Worm (Caenorhabditis elegans) whole organism, mixed stage, embryonic: ENCODE data around the gene F23F1.10.

Experiments
- ceh-43 ChIP-seq: fragments of 200-800 bp; sonication (Bioruptor generic); optimal IDR thresholded peaks from 2 replicates; lab custom pipeline; 2018; ENCODE audit warnings: mild to moderate bottlenecking, missing genetic modification characterization, moderate library complexity, missing compliant biosample characterization
- cnd-1 ChIP-seq: fragments of 200-800 bp; sonication (Bioruptor generic); optimal IDR thresholded peaks from 2 replicates; lab custom pipeline; 2018; ENCODE audit warnings: mild to moderate bottlenecking, missing genetic modification characterization, missing compliant biosample characterization
- lin-13 ChIP-seq: fragments of 150-350 bp; optimal IDR thresholded peaks from 2 replicates; lab custom pipeline; 2014; ENCODE audit warnings: missing biosample characterization, missing genetic modification characterization
- lsy-2 ChIP-seq: fragments of 150-350 bp; optimal IDR thresholded peaks from 2 replicates; lab custom pipeline; 2014; ENCODE audit warnings: missing biosample characterization, missing genetic modification characterization
- mep-1 ChIP-seq: fragments of 150-350 bp; optimal IDR thresholded peaks from 2 replicates; lab custom pipeline; 2017; ENCODE audit warnings: missing biosample characterization, missing genetic modification reagents, missing genetic modification characterization, inconsistent platforms
- nhr-2 ChIP-seq: fragments of 150-350 bp; optimal IDR thresholded peaks from 2 replicates; lab custom pipeline; 2014; ENCODE audit warnings: missing biosample characterization, missing genetic modification characterization
- nhr-237 ChIP-seq: fragments of 150-350 bp; optimal IDR thresholded peaks from 2 replicates; lab custom pipeline; 2014; ENCODE audit warnings: missing biosample characterization, missing genetic modification characterization
- nhr-28 ChIP-seq: fragments of 150-350 bp; optimal IDR thresholded peaks from 2 replicates; lab custom pipeline; 2014; ENCODE audit warnings: missing biosample characterization, missing genetic modification characterization
- pha-4 ChIP-seq: fragments of 150-350 bp; optimal IDR thresholded peaks from 2 replicates; lab custom pipeline; 2018; ENCODE audit warnings: missing biosample characterization, missing genetic modification reagents, missing genetic modification characterization
- sem-2 ChIP-seq: fragments of 200-800 bp; sonication (Bioruptor generic); optimal IDR thresholded peaks from 2 replicates; lab custom pipeline; 2018; ENCODE audit warnings: mild to moderate bottlenecking, missing genetic modification characterization, missing compliant biosample characterization
- snpc-4 ChIP-seq: fragments of 150-350 bp; optimal IDR thresholded peaks from 2 replicates; lab custom pipeline; 2014; ENCODE audit warnings: missing biosample characterization, missing genetic modification characterization
- unc-39 ChIP-seq: fragments of 150-350 bp; optimal IDR thresholded peaks from 2 replicates; lab custom pipeline; 2014; ENCODE audit warnings: missing biosample characterization, missing genetic modification characterization
- unc-62 ChIP-seq: fragments of 150-350 bp; optimal IDR thresholded peaks from 2 replicates; lab custom pipeline; 2014; ENCODE audit warnings: missing biosample characterization, missing genetic modification reagents, missing genetic modification characterization
- ztf-11 ChIP-seq: fragments of 150-350 bp; optimal IDR thresholded peaks from 2 replicates; lab custom pipeline; 2014; ENCODE audit warnings: missing biosample characterization, missing genetic modification characterization

- TF ChIP-seq ztf-11 (tag; lab: Kevin White, UChicago) (no peak), lin-13 (tag; lab: Kevin White, UChicago) (no peak), unc-62 (GFP tag; lab: Kevin White, UChicago) (no peak), unc-39 (tag; lab: Kevin White, UChicago) (no peak), nhr-28 (tag; lab: Kevin White, UChicago) (no peak), nhr-2 (tag; lab: Kevin White, UChicago) (no peak), ceh-43 (GFP tag; lab: Kevin White, UChicago) (no peak), lsy-2 (tag; lab: Kevin White, UChicago) (no peak), snpc-4 (tag; lab: Kevin White, UChicago) (no peak), cnd-1 (no peak), sem-2 (GFP tag; lab: Kevin White, UChicago) (no peak), mep-1 (tag; lab: Kevin White, UChicago) (no peak), pha-4 (no peak), nhr-237 (tag; lab: Kevin White, UChicago) (no peak)
Observed at ce11 chrII:55204-55603, 13.4 kb upstream of the F23F1.10 start, which contains the start of gene tre-5.
